Worm (Caenorhabditis elegans): ENCODE results near the gene F57F4.2.

F57F4.2 gene

DNA sequence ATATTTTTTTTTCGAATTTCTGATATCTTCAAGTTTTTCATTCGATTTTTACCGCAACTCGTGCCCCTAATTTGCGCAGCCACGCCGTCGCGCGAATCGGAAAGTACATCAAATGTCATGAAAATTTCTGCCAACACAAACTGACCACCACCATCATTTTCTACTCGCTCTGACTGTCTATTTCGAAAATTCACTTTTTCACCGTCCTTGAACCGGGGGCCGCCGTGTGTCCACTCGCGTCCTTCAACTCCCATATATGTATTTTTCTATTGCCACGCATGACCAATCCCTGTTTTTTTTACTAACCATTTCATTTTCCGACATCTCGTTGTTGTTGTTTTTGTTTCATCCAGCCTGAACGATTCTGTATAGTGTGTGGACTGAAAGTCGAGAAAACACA is 39.9 kb downstream of the F57F4.2 start:
- TF ChIP-seq B0336.3 (GFP tag; IDR thresholded peaks at IDR 0.05) (no peak), unc-62 (GFP tag; optimal IDR thresholded peaks at IDR 0.05) (no peak), lsy-27 (tag; optimal IDR thresholded peaks at IDR 0.05; ENCODE audit: borderline replicate concordance, insufficient read depth) (no peak), hrde-1 (tag; optimal IDR thresholded peaks at IDR 0.05; ENCODE audit: borderline replicate concordance) (no peak), ztf-22 (GFP tag; optimal IDR thresholded peaks at IDR 0.05) (no peak), T26A5.8 (tag; optimal IDR thresholded peaks at IDR 0.05) (no peak), him-1 (tag; optimal IDR thresholded peaks at IDR 0.05) (no peak), ceh-100 (GFP tag; IDR thresholded peaks at IDR 0.05) (no peak), hlh-26 (GFP tag; conservative IDR thresholded peaks at IDR 0.05) (no peak), dpl-1 (GFP tag; optimal IDR thresholded peaks at IDR 0.05) (no peak), pha-4 (tag; optimal IDR thresholded peaks at IDR 0.05) (no peak), aptf-3 (GFP tag; IDR thresholded peaks at IDR 0.05) (no peak)

DNA sequence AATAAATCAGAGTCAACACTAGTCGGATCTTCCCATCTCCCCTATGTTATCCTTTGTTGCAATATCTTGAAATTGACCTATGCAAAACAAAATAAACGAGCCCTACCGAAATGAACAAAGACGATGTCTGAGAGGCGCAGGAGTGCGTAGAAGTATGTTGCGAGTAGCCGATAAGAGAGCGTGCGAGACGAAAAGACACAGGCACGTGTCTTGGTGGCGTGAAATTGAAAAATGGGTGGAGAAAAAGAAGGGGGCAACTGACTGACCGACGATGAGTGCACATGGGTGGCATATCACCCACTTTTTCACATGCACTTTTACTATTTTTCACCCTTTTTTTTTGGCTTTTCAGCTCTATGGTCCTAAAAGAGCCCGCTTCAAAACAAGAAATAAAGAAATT is 41.4 kb downstream of the F57F4.2 start:
- TF ChIP-seq cebp-1 (GFP tag; IDR thresholded peaks at IDR 0.05) (no peak), cebp-1 (tag; optimal IDR thresholded peaks at IDR 0.05) (peak; percentile 24), aptf-2 (GFP tag; conservative IDR thresholded peaks at IDR 0.05) (no peak), hmg-1.2 (GFP tag; IDR thresholded peaks at IDR 0.05) (0 out of 2 replicates have a peak, but pooled peaks have one; percentile 28), ceh-27 (GFP tag; optimal IDR thresholded peaks at IDR 0.05) (peak; percentile 18), nhr-80 (tag; optimal IDR thresholded peaks at IDR 0.05) (peak; percentile 10)

DNA sequence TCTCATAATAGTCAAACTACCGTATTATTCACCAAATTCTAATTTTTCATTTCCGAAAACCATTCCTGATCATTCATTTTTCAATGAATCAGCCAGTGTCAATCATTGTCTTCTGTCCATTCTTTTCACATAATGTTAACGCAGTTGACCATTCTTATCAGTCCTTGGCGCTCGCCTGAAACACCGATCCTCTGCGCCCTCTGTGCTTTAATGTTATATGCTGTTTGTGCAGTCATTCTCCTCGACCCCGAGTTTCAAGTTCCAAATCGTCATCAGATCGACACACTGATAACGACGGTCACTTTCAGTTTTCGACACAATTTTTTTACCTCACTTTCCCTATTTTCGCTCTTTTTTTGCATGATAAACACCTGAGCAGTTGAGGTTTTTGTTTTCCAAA is 42.6 kb downstream of the F57F4.2 start:
- TF ChIP-seq zfh-2 (GFP tag; conservative IDR thresholded peaks at IDR 0.05) (no peak), attf-3 (GFP tag; conservative IDR thresholded peaks at IDR 0.05) (no peak), nhr-80 (tag; optimal IDR thresholded peaks at IDR 0.05) (peak; percentile 98), hsf-1 (GFP tag; IDR thresholded peaks at IDR 0.05) (no peak), ceh-40 (GFP tag; IDR thresholded peaks at IDR 0.05) (0 out of 2 replicates have a peak, but pooled peaks have one; percentile 13), egl-44 (GFP tag; IDR thresholded peaks at IDR 0.05) (0 out of 2 replicates have a peak, but pooled peaks have one; percentile 39), tbp1 (GFP tag; optimal IDR thresholded peaks at IDR 0.05) (peak; percentile 18), hrde-1 (tag; optimal IDR thresholded peaks at IDR 0.05; ENCODE audit: borderline replicate concordance) (no peak), ets-4 (GFP tag; optimal IDR thresholded peaks at IDR 0.05) (peak; percentile 85), ceh-58 (GFP tag; IDR thresholded peaks at IDR 0.05) (no peak), cebp-1 (GFP tag; IDR thresholded peaks at IDR 0.05) (no peak), cebp-1 (tag; optimal IDR thresholded peaks at IDR 0.05) (peak; percentile 42), ZK185.1 (tag; optimal IDR thresholded peaks at IDR 0.05; ENCODE audit: poor library complexity, severe bottlenecking) (no peak), ekl-4 (GFP tag; IDR thresholded peaks at IDR 0.05) (no peak), lin-35 (GFP tag; optimal IDR thresholded peaks at IDR 0.05) (no peak), dox-1 (GFP tag; IDR thresholded peaks at IDR 0.05) (peak; percentile 62), atf-7 (tag; optimal IDR thresholded peaks at IDR 0.05) (peak; percentile 21), unc-62 (GFP tag; optimal IDR thresholded peaks at IDR 0.05) (no peak), F10E7.11 (tag; optimal IDR thresholded peaks at IDR 0.05) (no peak), pha-4 (tag; optimal IDR thresholded peaks at IDR 0.05) (peak; percentile 2)

DNA sequence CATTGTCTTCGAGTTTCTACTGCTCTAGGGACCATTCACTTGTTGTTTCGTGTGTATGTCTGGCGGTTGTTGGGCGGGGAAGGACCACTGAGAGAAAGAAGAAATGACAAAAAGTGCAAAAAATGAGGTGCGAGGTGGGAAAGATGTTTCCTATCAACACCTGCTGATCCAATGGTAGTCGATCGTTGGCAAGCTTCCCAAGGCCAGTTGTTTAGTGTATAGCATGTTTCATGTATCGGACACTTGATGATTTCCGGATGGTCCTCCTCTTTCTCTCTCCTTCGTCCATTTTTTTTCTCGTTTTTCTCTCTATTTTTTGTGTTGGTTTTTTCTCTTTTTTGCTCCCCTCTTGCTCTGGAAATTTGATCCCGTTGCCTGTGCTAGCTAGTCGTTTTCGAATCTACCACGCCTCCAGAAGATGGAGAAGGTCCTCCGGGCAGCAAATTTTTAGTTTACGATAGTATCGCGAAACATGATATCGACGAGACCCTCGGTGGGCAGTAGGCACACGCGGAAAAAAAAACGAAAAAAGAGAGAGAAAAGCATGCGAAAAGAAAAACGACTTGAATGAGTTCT is 43.4 kb downstream of the F57F4.2 start:
- TF ChIP-seq madf-6 (GFP tag; IDR thresholded peaks at IDR 0.05) (no peak), tbp1 (GFP tag; optimal IDR thresholded peaks at IDR 0.05) (no peak), Y53G8AR.9 (GFP tag; conservative IDR thresholded peaks at IDR 0.05) (no peak), Y56A3A.18 (GFP tag; IDR thresholded peaks at IDR 0.05) (no peak)
